Worm (Caenorhabditis elegans) whole organism, L3 larva: ENCODE data around the gene pccb-1.

Experiments
- R02D3.7 ChIP-seq: fragments of 150-350 bp; optimal IDR thresholded peaks from 2 replicates; lab custom pipeline; 2014; ENCODE audit warnings: missing biosample characterization, missing genetic modification characterization
- ZK546.5 ChIP-seq: sonication (generic microtip); optimal IDR thresholded peaks from 2 replicates; lab custom pipeline; 2017; ENCODE audit warnings: missing biosample characterization, missing genetic modification characterization
- aly-2 ChIP-seq: fragments of 150-350 bp; optimal IDR thresholded peaks from 2 replicates; lab custom pipeline; 2014; ENCODE audit warnings: missing biosample characterization, missing genetic modification characterization
- ama-1 ChIP-seq: fragments of 150-350 bp; optimal IDR thresholded peaks from 2 replicates; lab custom pipeline; 2018
- ceh-16 ChIP-seq: sonication (generic microtip); optimal IDR thresholded peaks from 2 replicates; lab custom pipeline; 2017; ENCODE audit warnings: missing biosample characterization, missing genetic modification characterization
- ceh-28 ChIP-seq: fragments of 150-350 bp; optimal IDR thresholded peaks from 2 replicates; lab custom pipeline; 2014; ENCODE audit warnings: missing biosample characterization, missing genetic modification reagents, missing genetic modification characterization
- ceh-82 ChIP-seq: fragments of 150-350 bp; optimal IDR thresholded peaks from 2 replicates; lab custom pipeline; 2014; ENCODE audit warnings: missing biosample characterization, missing genetic modification characterization
- ceh-9 ChIP-seq: sonication (generic microtip); optimal IDR thresholded peaks from 2 replicates; lab custom pipeline; 2018; ENCODE audit warnings: missing biosample characterization, missing genetic modification characterization
- daf-12 ChIP-seq: fragments of 150-350 bp; optimal IDR thresholded peaks from 2 replicates; lab custom pipeline; 2014; ENCODE audit warnings: missing biosample characterization, missing genetic modification reagents, missing genetic modification characterization
- egl-27 ChIP-seq: sonication (generic microtip); optimal IDR thresholded peaks from 4 replicates; lab custom pipeline; 2017; ENCODE audit warnings: missing biosample characterization, missing genetic modification reagents, missing genetic modification characterization
- egl-5 ChIP-seq: fragments of 150-350 bp; optimal IDR thresholded peaks from 2 replicates; lab custom pipeline; 2017; ENCODE audit warnings: missing biosample characterization, missing genetic modification reagents, missing genetic modification characterization, inconsistent platforms
- elt-1 ChIP-seq: fragments of 150-350 bp; optimal IDR thresholded peaks from 2 replicates; lab custom pipeline; 2014; ENCODE audit warnings: missing biosample characterization, missing genetic modification characterization
- elt-2 ChIP-seq: sonication (generic microtip); optimal IDR thresholded peaks from 2 replicates; lab custom pipeline; 2016; ENCODE audit warnings: missing genetic modification reagents, mild to moderate bottlenecking, missing genetic modification characterization, missing compliant biosample characterization
- elt-3 ChIP-seq, 3 experiments: fragments of 150-350 bp in 1 of 3; sonication (generic microtip) in 2 of 3; optimal IDR thresholded peaks; 2 replicates in 2 of 3; 4 replicates in 1 of 3; lab custom pipeline; 2014 to 2017; ENCODE audit warnings: missing biosample characterization in 3 of 3, missing genetic modification characterization in 3 of 3
- eor-1 ChIP-seq, 2 experiments: fragments of 150-350 bp; optimal IDR thresholded peaks; 2 replicates each; lab custom pipeline; 2014 to 2018; ENCODE audit warnings: missing biosample characterization in 2 of 2, missing genetic modification characterization in 2 of 2
- fkh-10 ChIP-seq: sonication (generic microtip); optimal IDR thresholded peaks from 2 replicates; lab custom pipeline; 2017; ENCODE audit warnings: missing biosample characterization, missing genetic modification reagents, missing genetic modification characterization
- fkh-2 ChIP-seq: fragments of 150-350 bp; optimal IDR thresholded peaks from 2 replicates; lab custom pipeline; 2014; ENCODE audit warnings: missing biosample characterization, missing genetic modification reagents, missing genetic modification characterization
- fos-1 ChIP-seq: fragments of 150-350 bp; optimal IDR thresholded peaks from 2 replicates; lab custom pipeline; 2014; ENCODE audit warnings: missing biosample characterization, missing genetic modification characterization
- hmg-11 ChIP-seq: sonication (generic microtip); optimal IDR thresholded peaks from 2 replicates; lab custom pipeline; 2016; ENCODE audit warnings: missing genetic modification characterization, missing compliant biosample characterization
- jun-1 ChIP-seq: fragments of 150-350 bp; optimal IDR thresholded peaks from 2 replicates; lab custom pipeline; 2014; ENCODE audit warnings: missing biosample characterization, missing genetic modification reagents, missing genetic modification characterization
- lin-15B ChIP-seq: fragments of 150-350 bp; optimal IDR thresholded peaks from 2 replicates; lab custom pipeline; 2014; ENCODE audit warnings: missing biosample characterization, missing genetic modification characterization
- lin-39 ChIP-seq: fragments of 150-350 bp; optimal IDR thresholded peaks from 2 replicates; lab custom pipeline; 2018; ENCODE audit warnings: missing biosample characterization, missing genetic modification reagents, missing genetic modification characterization
- lsy-12 ChIP-seq: sonication (generic microtip); optimal IDR thresholded peaks from 2 replicates; lab custom pipeline; 2016; ENCODE audit warnings: mild to moderate bottlenecking, missing genetic modification characterization, missing compliant biosample characterization
- mdl-1 ChIP-seq: fragments of 150-350 bp; optimal IDR thresholded peaks from 2 replicates; lab custom pipeline; 2014; ENCODE audit warnings: missing biosample characterization, missing genetic modification characterization
- mml-1 ChIP-seq: fragments of 150-350 bp; sonication (generic microtip); optimal IDR thresholded peaks from 3 replicates; lab custom pipeline; 2014; ENCODE audit warnings: missing biosample characterization, missing genetic modification characterization
- nfya-1 ChIP-seq: sonication (generic microtip); optimal IDR thresholded peaks from 2 replicates; lab custom pipeline; 2017; ENCODE audit warnings: missing genetic modification characterization, mild to moderate bottlenecking, missing compliant biosample characterization, antibody characterized with exemption, moderate library complexity; ENCODE audit not compliant: insufficient read depth
- nhr-11 ChIP-seq: fragments of 150-350 bp; optimal IDR thresholded peaks from 2 replicates; lab custom pipeline; 2014; ENCODE audit warnings: missing biosample characterization, missing genetic modification characterization
- nhr-12 ChIP-seq: fragments of 150-350 bp; optimal IDR thresholded peaks from 2 replicates; lab custom pipeline; 2014; ENCODE audit warnings: missing biosample characterization, missing genetic modification characterization
- nhr-23 ChIP-seq: fragments of 150-350 bp; optimal IDR thresholded peaks from 2 replicates; lab custom pipeline; 2014; ENCODE audit warnings: missing biosample characterization, missing genetic modification reagents, missing genetic modification characterization
- nhr-237 ChIP-seq: fragments of 150-350 bp; optimal IDR thresholded peaks from 2 replicates; lab custom pipeline; 2014; ENCODE audit warnings: missing biosample characterization, missing genetic modification characterization
- nhr-25 ChIP-seq: sonication (generic microtip); optimal IDR thresholded peaks from 2 replicates; lab custom pipeline; 2017; ENCODE audit warnings: missing biosample characterization, missing genetic modification characterization
- nhr-28 ChIP-seq: fragments of 150-350 bp; optimal IDR thresholded peaks from 2 replicates; lab custom pipeline; 2014; ENCODE audit warnings: missing biosample characterization, missing genetic modification characterization
- nhr-43 ChIP-seq: sonication (generic microtip); optimal IDR thresholded peaks from 2 replicates; lab custom pipeline; 2016; ENCODE audit warnings: mild to moderate bottlenecking, missing genetic modification characterization, missing compliant biosample characterization; ENCODE audit not compliant: poor library complexity, severe bottlenecking
- nhr-67 ChIP-seq: fragments of 150-350 bp; optimal IDR thresholded peaks from 2 replicates; lab custom pipeline; 2014; ENCODE audit warnings: missing biosample characterization, missing genetic modification characterization
- nhr-76 ChIP-seq: fragments of 150-350 bp; sonication (generic microtip); optimal IDR thresholded peaks from 5 replicates; lab custom pipeline; 2014; ENCODE audit warnings: missing biosample characterization, missing genetic modification characterization
- nhr-77 ChIP-seq: fragments of 150-350 bp; optimal IDR thresholded peaks from 2 replicates; lab custom pipeline; 2014; ENCODE audit warnings: missing biosample characterization, missing genetic modification characterization
- pha-4 ChIP-seq: fragments of 150-350 bp; optimal IDR thresholded peaks from 2 replicates; lab custom pipeline; 2014; ENCODE audit warnings: missing biosample characterization, missing genetic modification reagents, missing genetic modification characterization
- pqm-1 ChIP-seq: fragments of 150-350 bp; optimal IDR thresholded peaks from 2 replicates; lab custom pipeline; 2017; ENCODE audit warnings: missing biosample characterization, missing genetic modification characterization, inconsistent platforms
- sea-2 ChIP-seq: fragments of 150-350 bp; sonication (generic microtip); optimal IDR thresholded peaks from 4 replicates; lab custom pipeline; 2014; ENCODE audit warnings: missing biosample characterization, missing genetic modification reagents, missing genetic modification characterization
- skn-1 ChIP-seq: fragments of 150-350 bp; optimal IDR thresholded peaks from 2 replicates; lab custom pipeline; 2014; ENCODE audit warnings: missing biosample characterization, missing genetic modification characterization
- snpc-4 ChIP-seq: fragments of 150-350 bp; optimal IDR thresholded peaks from 2 replicates; lab custom pipeline; 2014; ENCODE audit warnings: missing biosample characterization, missing genetic modification characterization
- tbx-2 ChIP-seq: sonication (generic microtip); optimal IDR thresholded peaks from 2 replicates; lab custom pipeline; 2016; ENCODE audit warnings: mild to moderate bottlenecking, missing genetic modification characterization, missing compliant biosample characterization
- unc-39 ChIP-seq: sonication (generic microtip); optimal IDR thresholded peaks from 4 replicates; lab custom pipeline; 2017; ENCODE audit warnings: missing biosample characterization, missing genetic modification characterization
- unc-62 ChIP-seq: fragments of 150-350 bp; sonication (generic microtip); optimal IDR thresholded peaks from 4 replicates; lab custom pipeline; 2014; ENCODE audit warnings: missing biosample characterization, missing genetic modification reagents, missing genetic modification characterization
- zag-1 ChIP-seq: fragments of 150-350 bp; optimal IDR thresholded peaks from 2 replicates; lab custom pipeline; 2014; ENCODE audit warnings: missing biosample characterization, missing genetic modification characterization
- ztf-11 ChIP-seq: fragments of 150-350 bp; optimal IDR thresholded peaks from 2 replicates; lab custom pipeline; 2014; ENCODE audit warnings: missing biosample characterization, missing genetic modification characterization
- ztf-4 ChIP-seq: fragments of 150-350 bp; optimal IDR thresholded peaks from 2 replicates; lab custom pipeline; 2014; ENCODE audit warnings: missing biosample characterization, missing genetic modification characterization

pccb-1 gene

DNA sequence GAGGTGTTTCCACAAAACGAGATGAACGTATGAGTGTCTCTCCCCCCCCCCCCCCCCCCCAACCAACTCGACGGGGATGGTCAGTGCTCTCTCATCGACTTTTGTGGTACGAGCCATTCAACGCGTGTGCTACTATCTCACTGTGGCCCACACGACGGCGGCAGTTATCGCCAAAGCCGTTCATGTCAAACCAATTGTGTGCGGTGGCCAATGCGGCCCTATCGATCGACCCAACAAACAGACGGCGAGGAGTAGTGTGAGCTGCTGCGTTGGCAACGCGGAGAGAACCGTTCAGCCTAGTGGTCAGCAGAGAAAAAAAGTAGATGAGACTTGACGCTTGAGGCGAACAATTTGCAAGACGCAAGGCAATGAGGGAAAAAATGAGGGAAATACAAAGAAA is 13.5 kb downstream of the pccb-1 start:
- TF ChIP-seq nhr-76: no peak
- TF ChIP-seq hmg-11 (tag; lab: Kevin White, UChicago): peak; percentile 48
- no peak for TF ChIP-seq ceh-9 (tag; lab: Kevin White, UChicago)
- TF ChIP-seq fos-1 (tag; lab: Kevin White, UChicago): no peak
- TF ChIP-seq mml-1 (tag; lab: Kevin White, UChicago): no peak
- no peak for TF ChIP-seq nhr-28 (tag; lab: Kevin White, UChicago)
- TF ChIP-seq elt-3 (tag; optimal IDR thresholded peaks at IDR 0.05; lab: Kevin White, UChicago): no peak
- TF ChIP-seq nhr-237: no peak
- TF ChIP-seq zag-1 (tag; lab: Kevin White, UChicago): no peak
- TF ChIP-seq mdl-1 (tag; lab: Kevin White, UChicago): no peak
- TF ChIP-seq nhr-12: no peak
- TF ChIP-seq lsy-12 (tag; lab: Kevin White, UChicago): no peak
- peak; percentile 7 for TF ChIP-seq egl-5 (tag; lab: Kevin White, UChicago)
- no peak for TF ChIP-seq ztf-11 (tag; lab: Kevin White, UChicago)
- TF ChIP-seq lin-39 (tag; lab: Kevin White, UChicago): peak; percentile 67
- no peak for TF ChIP-seq ama-1 (lab: Kevin White, UChicago)
- TF ChIP-seq ceh-16 (tag; lab: Kevin White, UChicago): no peak
- TF ChIP-seq unc-39 (tag; lab: Kevin White, UChicago): no peak
- no peak for TF ChIP-seq nhr-25 (tag; lab: Kevin White, UChicago)
- no peak for TF ChIP-seq fkh-10 (GFP tag; lab: Kevin White, UChicago)
- peak; percentile 28 for TF ChIP-seq elt-2 (tag; lab: Kevin White, UChicago)
- no peak for TF ChIP-seq ztf-4 (tag; lab: Kevin White, UChicago)
- no peak for TF ChIP-seq nhr-23 (tag; lab: Kevin White, UChicago)
- no peak for TF ChIP-seq ceh-82 (tag; lab: Kevin White, UChicago)
- TF ChIP-seq aly-2 (tag; lab: Kevin White, UChicago): no peak
- no peak for TF ChIP-seq skn-1 (tag; lab: Kevin White, UChicago)
- peak; percentile 21 for TF ChIP-seq ceh-28 (tag; lab: Kevin White, UChicago)
- TF ChIP-seq lin-15B (tag; lab: Kevin White, UChicago): no peak
- TF ChIP-seq R02D3.7 (tag; lab: Kevin White, UChicago): no peak
- TF ChIP-seq tbx-2: no peak
- TF ChIP-seq elt-1 (tag; lab: Kevin White, UChicago): no peak
- no peak for TF ChIP-seq nhr-43 (tag; lab: Kevin White, UChicago)
- TF ChIP-seq fkh-2 (tag; lab: Kevin White, UChicago): no peak
- no peak for TF ChIP-seq nhr-77 (tag; lab: Kevin White, UChicago)
- TF ChIP-seq daf-12 (tag; lab: Kevin White, UChicago): no peak
- no peak for TF ChIP-seq unc-62 (GFP tag; lab: Kevin White, UChicago)
- peak; percentile 63 for TF ChIP-seq nfya-1 (tag; lab: Kevin White, UChicago)
- TF ChIP-seq ZK546.5 (tag; lab: Kevin White, UChicago): no peak
- TF ChIP-seq snpc-4: peak; percentile 1
- no peak for TF ChIP-seq pha-4 (tag; lab: Kevin White, UChicago)
- no peak for TF ChIP-seq sea-2
- no peak for TF ChIP-seq egl-27 (tag; lab: Kevin White, UChicago)
- no peak for TF ChIP-seq eor-1 (tag; optimal IDR thresholded peaks at IDR 0.05; lab: Kevin White, UChicago)
- no peak for TF ChIP-seq nhr-67
- no peak for TF ChIP-seq pqm-1 (tag; lab: Kevin White, UChicago)
- no peak for TF ChIP-seq nhr-11 (tag; lab: Kevin White, UChicago)
- TF ChIP-seq jun-1: no peak
- TF ChIP-seq, all 47 proteins: peak for 7
